Worm (Caenorhabditis elegans): ENCODE results near the gene gcy-34.

Gene gcy-34

ce11 chrV:13351773-13352172 lies 33.9 kb downstream of the gcy-34 start:
- TF ChIP-seq snpc-4 (tag; optimal IDR thresholded peaks at IDR 0.05) = no peak
- peak; percentile 57 for TF ChIP-seq nhr-71 (tag; optimal IDR thresholded peaks at IDR 0.05)
- no peak for TF ChIP-seq pqm-1 (tag; optimal IDR thresholded peaks at IDR 0.05)
- no peak for TF ChIP-seq egl-13 (tag; optimal IDR thresholded peaks at IDR 0.05)
- TF ChIP-seq pag-3 (tag; optimal IDR thresholded peaks at IDR 0.05; ENCODE audit: borderline replicate concordance, insufficient read depth) = no peak
- no peak for TF ChIP-seq sptf-1 (tag; optimal IDR thresholded peaks at IDR 0.05)
- no peak for TF ChIP-seq nhr-85 (tag)
- no peak for TF ChIP-seq xbp-1 (tag; optimal IDR thresholded peaks at IDR 0.05)
- no peak for TF ChIP-seq efl-3 (GFP tag; optimal IDR thresholded peaks at IDR 0.05)
- TF ChIP-seq mep-1 (tag; optimal IDR thresholded peaks at IDR 0.05) = no peak
- TF ChIP-seq lin-13 (GFP tag; optimal IDR thresholded peaks at IDR 0.05) = no peak
- TF ChIP-seq mdl-1 (tag; optimal IDR thresholded peaks at IDR 0.05) = no peak
- no peak for TF ChIP-seq unc-86 (tag; optimal IDR thresholded peaks at IDR 0.05)
- TF ChIP-seq ets-5 (GFP tag; IDR thresholded peaks at IDR 0.05) = no peak
- TF ChIP-seq swsn-7 (tag; optimal IDR thresholded peaks at IDR 0.05) = no peak
- TF ChIP-seq tbx-2 (tag; optimal IDR thresholded peaks at IDR 0.05) = no peak
- peak; percentile 63 for TF ChIP-seq lin-14 (GFP tag; optimal IDR thresholded peaks at IDR 0.05)
- no peak for TF ChIP-seq C04F5.9 (tag; optimal IDR thresholded peaks at IDR 0.05)
- TF ChIP-seq vab-15 (tag; optimal IDR thresholded peaks at IDR 0.05) = no peak
- TF ChIP-seq lin-39 (tag; optimal IDR thresholded peaks at IDR 0.05) = peak; percentile 27
- TF ChIP-seq irx-1 (tag; optimal IDR thresholded peaks at IDR 0.05) = no peak
- peak; percentile 68 for TF ChIP-seq mab-9 (GFP tag; IDR thresholded peaks at IDR 0.05)
- no peak for TF ChIP-seq ceh-90 (tag; optimal IDR thresholded peaks at IDR 0.05)
- no peak for TF ChIP-seq ceh-82 (tag; optimal IDR thresholded peaks at IDR 0.05)
- TF ChIP-seq sox-4 (tag; optimal IDR thresholded peaks at IDR 0.05) = no peak
- TF ChIP-seq lin-15B (tag; optimal IDR thresholded peaks at IDR 0.05) = no peak
- TF ChIP-seq skn-1 (tag; optimal IDR thresholded peaks at IDR 0.05) = no peak
- TF ChIP-seq ceh-8 (GFP tag; optimal IDR thresholded peaks at IDR 0.05) = no peak
- TF ChIP-seq ama-1 (optimal IDR thresholded peaks at IDR 0.05) = no peak

ce11 chrV:13350302-13350701 lies 35.4 kb downstream of the gcy-34 start:
- TF ChIP-seq fkh-10 (GFP tag; optimal IDR thresholded peaks at IDR 0.05) (peak; percentile 57), aha-1 (tag; optimal IDR thresholded peaks at IDR 0.05) (no peak)

- TF ChIP-seq grh-1 (GFP tag; IDR thresholded peaks at IDR 0.05) (no peak), isw-1 (GFP tag; IDR thresholded peaks at IDR 0.05) (no peak), dsc-1 (tag; optimal IDR thresholded peaks at IDR 0.05) (peak; percentile 71), vab-15 (tag; optimal IDR thresholded peaks at IDR 0.05) (peak; percentile 4), mab-9 (GFP tag; IDR thresholded peaks at IDR 0.05) (no peak), lsy-2 (tag; optimal IDR thresholded peaks at IDR 0.05) (peak in 1 of 2 experiments; percentile 2), ztf-11 (tag; optimal IDR thresholded peaks at IDR 0.05) (no peak), nhr-20 (tag; optimal IDR thresholded peaks at IDR 0.05) (peak; percentile 25), lin-39 (tag; optimal IDR thresholded peaks at IDR 0.05) (peak; percentile 56), lin-14 (GFP tag; optimal IDR thresholded peaks at IDR 0.05) (peak; percentile 88), lin-35 (GFP tag; optimal IDR thresholded peaks at IDR 0.05) (no peak), mep-1 (tag; optimal IDR thresholded peaks at IDR 0.05) (no peak), tbx-2 (tag; optimal IDR thresholded peaks at IDR 0.05) (peak; percentile 10), nhr-71 (tag; optimal IDR thresholded peaks at IDR 0.05) (peak; percentile 79), nhr-76 (tag; optimal IDR thresholded peaks at IDR 0.05) (no peak), rnt-1 (tag; optimal IDR thresholded peaks at IDR 0.05) (peak; percentile 85), hpl-2 (GFP tag; optimal IDR thresholded peaks at IDR 0.05) (no peak)
These were observed 39.8 kb downstream of the gcy-34 start, which contains the start of gene twk-43 for ce11 chrV:13345867-13346328. twk-43 (plus strand) TSS chrV:13346278.
